Fruit fly (Drosophila melanogaster) whole organism, pupa: Measurements from ENCODE around the gene CG9121.

Source experiments
- CG10348 ChIP-seq: fragments of 200-800 bp; sonication (Bioruptor generic); IDR thresholded peaks from 2 replicates; pipeline ENCODE4 v1.3.6; 2022; ENCODE audit warnings: missing biosample characterization, missing genetic modification characterization
- CG12605 ChIP-seq: fragments of 200-800 bp; sonication (Bioruptor generic); IDR thresholded peaks from 2 replicates; pipeline ENCODE4 v1.3.6; 2022; ENCODE audit warnings: missing biosample characterization, missing genetic modification characterization
- CG13204 ChIP-seq: fragments of 200-800 bp; sonication (Bioruptor generic); optimal IDR thresholded peaks from 2 replicates; lab custom pipeline; 2018; ENCODE audit warnings: missing biosample characterization, mild to moderate bottlenecking, missing genetic modification characterization, moderate library complexity
- CG14655 ChIP-seq: fragments of 200-800 bp; sonication (Bioruptor generic); optimal IDR thresholded peaks from 3 replicates; lab custom pipeline; 2017; ENCODE audit warnings: mild to moderate bottlenecking, missing biosample characterization, missing genetic modification reagents, missing genetic modification characterization
- CG15710 ChIP-seq: fragments of 200-800 bp; sonication (Bioruptor generic); optimal IDR thresholded peaks from 2 replicates; lab custom pipeline; 2018; ENCODE audit warnings: missing biosample characterization, mild to moderate bottlenecking, missing genetic modification characterization, moderate library complexity
- CG17806 ChIP-seq: fragments of 200-800 bp; sonication (Bioruptor generic); optimal IDR thresholded peaks from 2 replicates; lab custom pipeline; 2018; ENCODE audit warnings: missing biosample characterization, mild to moderate bottlenecking, missing genetic modification characterization, moderate library complexity
- CG32121 ChIP-seq: fragments of 200-800 bp; sonication (Bioruptor generic); IDR thresholded peaks from 2 replicates; pipeline ENCODE4 v1.3.6; 2022; ENCODE audit warnings: missing biosample characterization, missing genetic modification characterization
- CG34367 ChIP-seq: fragments of 200-800 bp; sonication (Bioruptor generic); optimal IDR thresholded peaks from 2 replicates; lab custom pipeline; 2018; ENCODE audit warnings: missing biosample characterization, mild to moderate bottlenecking, missing genetic modification characterization
- CG4496 ChIP-seq: fragments of 200-800 bp; sonication (Bioruptor generic); IDR thresholded peaks from 3 replicates; pipeline ENCODE4 v1.3.6; 2022; ENCODE audit warnings: missing biosample characterization, missing genetic modification characterization
- CG8159 ChIP-seq: fragments of 200-800 bp; sonication (Bioruptor generic); optimal IDR thresholded peaks from 3 replicates; lab custom pipeline; 2018; ENCODE audit warnings: missing biosample characterization, mild to moderate bottlenecking, missing genetic modification characterization, moderate library complexity
- CG8301 ChIP-seq: fragments of 200-800 bp; sonication (Bioruptor generic); optimal IDR thresholded peaks from 2 replicates; lab custom pipeline; 2018; ENCODE audit warnings: missing biosample characterization, mild to moderate bottlenecking, missing genetic modification characterization
- CG9948 ChIP-seq: fragments of 200-800 bp; sonication (Bioruptor generic); optimal IDR thresholded peaks from 2 replicates; lab custom pipeline; 2018; ENCODE audit warnings: missing biosample characterization, mild to moderate bottlenecking, missing genetic modification characterization, moderate library complexity
- D1 ChIP-seq: fragments of 200-800 bp; sonication (Bioruptor generic); optimal IDR thresholded peaks from 2 replicates; lab custom pipeline; 2018; ENCODE audit warnings: missing biosample characterization, mild to moderate bottlenecking, missing genetic modification characterization, moderate library complexity
- EcR ChIP-seq: fragments of 200-800 bp; sonication (Bioruptor generic); optimal IDR thresholded peaks from 3 replicates; lab custom pipeline; 2019; ENCODE audit warnings: missing biosample characterization, missing genetic modification characterization, mild to moderate bottlenecking, moderate library complexity, missing genetic modification reagents
- Ets98B ChIP-seq: fragments of 200-800 bp; sonication (Bioruptor generic); IDR thresholded peaks from 2 replicates; pipeline ENCODE4 v1.3.6; 2022; ENCODE audit warnings: missing biosample characterization, missing genetic modification characterization
- Pif1A ChIP-seq: fragments of 200-800 bp; sonication (Bioruptor generic); optimal IDR thresholded peaks from 3 replicates; lab custom pipeline; 2016; ENCODE audit warnings: missing biosample characterization, missing genetic modification characterization
- Pif1B ChIP-seq: fragments of 200-800 bp; sonication (Bioruptor generic); optimal IDR thresholded peaks from 3 replicates; lab custom pipeline; 2016; ENCODE audit warnings: missing biosample characterization, missing genetic modification characterization
- Snoo ChIP-seq: fragments of 200-800 bp; sonication (Bioruptor generic); optimal IDR thresholded peaks from 3 replicates; lab custom pipeline; 2017; ENCODE audit warnings: missing biosample characterization, mild to moderate bottlenecking, missing genetic modification characterization, inconsistent platforms
- fd96Ca ChIP-seq: fragments of 200-800 bp; sonication (Bioruptor generic); IDR thresholded peaks from 3 replicates; pipeline ENCODE4 v1.3.6; 2022; ENCODE audit warnings: missing biosample characterization, missing genetic modification characterization
- gl ChIP-seq: fragments of 200-800 bp; sonication (Bioruptor generic); optimal IDR thresholded peaks from 2 replicates; lab custom pipeline; 2018; ENCODE audit warnings: missing biosample characterization, mild to moderate bottlenecking, missing genetic modification characterization
- rn ChIP-seq: fragments of 200-800 bp; sonication (Bioruptor generic); IDR thresholded peaks from 2 replicates; pipeline ENCODE4 v1.3.6; 2022; ENCODE audit warnings: missing biosample characterization, missing genetic modification characterization

CG9121 gene

dm6 chr2L:5025557-5025956, 25.3 kb downstream of the CG9121 start:
- no peak for TF ChIP-seq EcR (GFP tag; lab: Kevin White, UChicago)
- TF ChIP-seq fd96Ca (GFP tag; lab: Robert Waterston, UW), result no peak
- no peak for TF ChIP-seq D1 (tag; lab: Kevin White, UChicago)
- TF ChIP-seq CG8301, result no peak
- no peak for TF ChIP-seq CG9948 (tag; lab: Kevin White, UChicago)
- TF ChIP-seq, all 21 proteins: peak for 0

- no peak for TF ChIP-seq CG10348
- TF ChIP-seq CG15710 (tag; lab: Kevin White, UChicago), result no peak
- TF ChIP-seq CG8159 (tag; lab: Kevin White, UChicago), result no peak
- no peak for TF ChIP-seq Snoo (tag; lab: Kevin White, UChicago)
Measured at dm6 chr2L:5022602-5023001, 28.3 kb downstream of the CG9121 start.

- TF ChIP-seq CG4496 (GFP tag; lab: Robert Waterston, UW) (no peak), EcR (GFP tag; lab: Kevin White, UChicago) (peak; percentile 20)
Measured at dm6 chr2L:5020479-5020878, 30.4 kb downstream of the CG9121 start.

dm6 chr2L:5010784-5011260, 40.0 kb downstream of the CG9121 start, which contains the start of the genes CG31917, Tfb5 and SelT:
Gene CG31917 (minus strand): TSS chr2L:5010834.
Gene Tfb5 (minus strand): TSS chr2L:5010834.
Gene SelT (plus strand): TSS chr2L:5010922.
- TF ChIP-seq CG34367 (no peak), CG15710 (tag; lab: Kevin White, UChicago) (peak; percentile 43), Snoo (tag; lab: Kevin White, UChicago) (no peak), CG8301 (no peak), EcR (GFP tag; lab: Kevin White, UChicago) (peak; percentile 29), CG10348 (no peak), CG32121 (GFP tag; lab: Robert Waterston, UW) (no peak), CG9948 (tag; lab: Kevin White, UChicago) (no peak), CG17806 (tag; lab: Kevin White, UChicago) (peak; percentile 13), CG8159 (tag; lab: Kevin White, UChicago) (peak; percentile 31), CG13204 (GFP tag; lab: Kevin White, UChicago) (no peak), Pif1A (GFP tag; lab: Kevin White, UChicago) (no peak), CG4496 (GFP tag; lab: Robert Waterston, UW) (no peak), D1 (tag; lab: Kevin White, UChicago) (no peak), Ets98B (GFP tag; lab: Robert Waterston, UW) (no peak)
- TF ChIP-seq, all 21 proteins: peak for 4

dm6 chr2L:5009306-5010030, 41.4 kb downstream of the CG9121 start, which contains the start of gene Rtnl1:
Gene Rtnl1 (minus strand): TSS chr2L:5009720.
- TF ChIP-seq CG17806 (tag; lab: Kevin White, UChicago), result peak; percentile 11
- no peak for TF ChIP-seq fd96Ca (GFP tag; lab: Robert Waterston, UW)
- TF ChIP-seq CG4496 (GFP tag; lab: Robert Waterston, UW), result peak; percentile 34; the same call in 1 of the 3 replicates
- TF ChIP-seq CG12605 (GFP tag; lab: Robert Waterston, UW), result 0 out of 2 replicates have a peak, but pooled peaks have one; percentile 12
- peak; percentile 44 for TF ChIP-seq EcR (GFP tag; lab: Kevin White, UChicago)

- TF ChIP-seq Ets98B (GFP tag; lab: Robert Waterston, UW) (peak; percentile 25; the same call in 1 of the 2 replicates), CG10348 (no peak), Pif1A (GFP tag; lab: Kevin White, UChicago) (no peak), CG8301 (no peak), CG8159 (tag; lab: Kevin White, UChicago) (peak; percentile 0), EcR (GFP tag; lab: Kevin White, UChicago) (peak; percentile 19), gl (tag; lab: Kevin White, UChicago) (no peak), Pif1B (GFP tag; lab: Kevin White, UChicago) (no peak), CG12605 (GFP tag; lab: Robert Waterston, UW) (no peak)
- TF ChIP-seq, all 21 proteins: peak for 3
Measured at dm6 chr2L:5007256-5007655, 43.6 kb downstream of the CG9121 start.

dm6 chr2L:5006323-5006722, 44.5 kb downstream of the CG9121 start:
- TF ChIP-seq CG14655 (no peak), rn (GFP tag; lab: Robert Waterston, UW) (no peak), EcR (GFP tag; lab: Kevin White, UChicago) (peak; percentile 47)
